Worm (Caenorhabditis elegans): ENCODE measurements around the gene smf-3.

Gene smf-3

ce11 chrIV:2663953-2664900, 45.6 kb downstream of the smf-3 start, which contains the start of gene Y69A2AR.31 (continued):
- TF ChIP-seq let-526 (GFP tag; IDR thresholded peaks at IDR 0.05), result no peak
- peak; percentile 78 for TF ChIP-seq die-1 (tag; optimal IDR thresholded peaks at IDR 0.05)
- TF ChIP-seq snpc-3.4 (tag; optimal IDR thresholded peaks at IDR 0.05), result peak; percentile 63
- no peak for TF ChIP-seq atf-7 (tag; optimal IDR thresholded peaks at IDR 0.05)
- TF ChIP-seq rpc-1 (optimal IDR thresholded peaks at IDR 0.05), result peak; percentile 88
- TF ChIP-seq rpc-1 (tag; optimal IDR thresholded peaks at IDR 0.05), result peak; percentile 94
- TF ChIP-seq hlh-12 (tag; optimal IDR thresholded peaks at IDR 0.05), result no peak
- peak; percentile 39 for TF ChIP-seq chd-7 (tag; optimal IDR thresholded peaks at IDR 0.05)
- TF ChIP-seq lin-26 (GFP tag; IDR thresholded peaks at IDR 0.05), result peak; percentile 92
- TF ChIP-seq let-607 (tag; optimal IDR thresholded peaks at IDR 0.05), result peak in 1 of 2 experiments; percentile 42
- peak; percentile 47 for TF ChIP-seq snpc-1.1 (tag; optimal IDR thresholded peaks at IDR 0.05; ENCODE audit: insufficient read depth)
- TF ChIP-seq hrde-1 (tag; optimal IDR thresholded peaks at IDR 0.05; ENCODE audit: borderline replicate concordance), result peak; percentile 28
- peak; percentile 53 for TF ChIP-seq T26A5.8 (tag; optimal IDR thresholded peaks at IDR 0.05)

- TF ChIP-seq ama-1 (optimal IDR thresholded peaks at IDR 0.05) (no peak), ama-1 (GFP tag; optimal IDR thresholded peaks at IDR 0.05) (peak; percentile 3 to 91), snpc-3.4 (tag; optimal IDR thresholded peaks at IDR 0.05) (peak; percentile 72), lsl-1 (GFP tag; optimal IDR thresholded peaks at IDR 0.05) (peak; percentile 16), nhr-90 (tag; optimal IDR thresholded peaks at IDR 0.05) (peak; percentile 68), attf-5 (GFP tag; optimal IDR thresholded peaks at IDR 0.05) (peak; percentile 46), let-607 (tag; optimal IDR thresholded peaks at IDR 0.05) (peak; percentile 7 to 38), nhr-120 (GFP tag; IDR thresholded peaks at IDR 0.05) (no peak), egl-44 (GFP tag; IDR thresholded peaks at IDR 0.05) (peak; percentile 50; the same call in 1 of the 2 replicates), rpc-1 (optimal IDR thresholded peaks at IDR 0.05) (peak; percentile 73), rpc-1 (tag; optimal IDR thresholded peaks at IDR 0.05) (peak; percentile 85), nhr-27 (tag; optimal IDR thresholded peaks at IDR 0.05) (no peak), K12H6.12 (tag; optimal IDR thresholded peaks at IDR 0.05) (no peak), gei-17 (GFP tag; optimal IDR thresholded peaks at IDR 0.05) (no peak), Y56A3A.18 (GFP tag; IDR thresholded peaks at IDR 0.05) (0 out of 2 replicates have a peak, but pooled peaks have one; percentile 8), F52B5.7 (tag; optimal IDR thresholded peaks at IDR 0.05) (peak; percentile 71), C06A6.2 (GFP tag; conservative IDR thresholded peaks at IDR 0.05) (no peak), F39B2.1 (GFP tag; IDR thresholded peaks at IDR 0.05) (no peak), F37B4.10 (GFP tag; IDR thresholded peaks at IDR 0.05) (no peak), cebp-1 (GFP tag; IDR thresholded peaks at IDR 0.05) (no peak), cebp-1 (tag; optimal IDR thresholded peaks at IDR 0.05) (peak; percentile 39), dox-1 (GFP tag; IDR thresholded peaks at IDR 0.05) (peak; percentile 38; the same call in 1 of the 2 replicates), ztf-26 (tag; optimal IDR thresholded peaks at IDR 0.05) (peak; percentile 25), mxl-1 (tag; optimal IDR thresholded peaks at IDR 0.05) (peak; percentile 68), F33H1.4 (GFP tag; IDR thresholded peaks at IDR 0.05) (0 out of 2 replicates have a peak, but pooled peaks have one; percentile 18), F10E7.11 (tag; optimal IDR thresholded peaks at IDR 0.05) (no peak), hrde-1 (tag; optimal IDR thresholded peaks at IDR 0.05; ENCODE audit: borderline replicate concordance) (peak; percentile 24), nfya-2 (GFP tag; IDR thresholded peaks at IDR 0.05) (no peak), die-1 (tag; optimal IDR thresholded peaks at IDR 0.05) (peak; percentile 94), lin-54 (GFP tag; optimal IDR thresholded peaks at IDR 0.05) (peak; percentile 50), tbp1 (GFP tag; optimal IDR thresholded peaks at IDR 0.05) (peak; percentile 98), egl-18 (GFP tag; IDR thresholded peaks at IDR 0.05) (no peak), T07F8.4 (tag; optimal IDR thresholded peaks at IDR 0.05) (peak; percentile 24), nfyb-1 (GFP tag; IDR thresholded peaks at IDR 0.05) (0 out of 2 replicates have a peak, but pooled peaks have one; percentile 19), ztf-25 (GFP tag; IDR thresholded peaks at IDR 0.05) (peak; percentile 87), B0261.1 (tag; optimal IDR thresholded peaks at IDR 0.05) (peak; percentile 96), cebp-2 (GFP tag; IDR thresholded peaks at IDR 0.05) (0 out of 2 replicates have a peak, but pooled peaks have one; percentile 65), hmg-1.2 (GFP tag; IDR thresholded peaks at IDR 0.05) (peak; percentile 36; the same call in 1 of the 2 replicates)
Measured at ce11 chrIV:2664901-2665201, 46.2 kb downstream of the smf-3 start.
